Worm (Caenorhabditis elegans): ENCODE results near the gene F13E9.16.

F13E9.16 gene

DNA sequence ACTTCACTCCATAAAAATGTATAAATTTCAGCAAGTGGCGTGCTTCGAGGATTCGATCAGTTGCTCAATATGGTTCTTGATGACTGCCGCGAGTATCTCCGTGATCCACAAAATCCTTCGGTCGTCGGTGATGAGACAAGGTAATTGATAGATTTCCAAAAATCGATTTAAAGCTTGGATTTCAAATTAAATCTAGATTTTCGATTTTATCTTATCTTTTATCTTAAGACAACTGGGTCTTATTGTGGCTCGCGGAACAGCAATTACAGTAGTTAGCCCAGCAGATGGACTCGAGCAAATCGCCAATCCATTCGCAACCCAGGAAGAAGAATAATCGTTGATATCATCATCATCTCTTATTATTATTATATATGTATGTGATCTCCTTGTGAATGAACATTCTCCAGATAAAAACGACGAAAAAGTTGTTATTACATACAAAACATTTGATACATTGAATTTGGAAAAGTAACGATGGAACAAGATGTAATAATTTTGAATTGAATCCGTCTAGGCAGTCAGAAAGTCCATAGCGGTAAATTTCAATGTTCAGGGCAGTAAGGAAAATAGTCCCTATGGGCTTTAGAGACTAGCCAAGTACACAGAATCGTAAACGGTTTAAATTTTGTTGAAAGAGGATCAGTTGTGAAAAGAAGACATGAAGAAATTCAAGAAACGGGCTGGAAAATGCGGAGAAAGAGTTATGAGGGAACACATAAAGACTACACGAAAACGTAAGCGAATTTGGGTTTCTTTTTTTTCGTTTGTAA is 46.8 kb upstream of the F13E9.16 start (continued):
- TF ChIP-seq attf-4 (tag; optimal IDR thresholded peaks at IDR 0.05) (no peak), saeg-2 (GFP tag; IDR thresholded peaks at IDR 0.05) (no peak), ceh-32 (tag; optimal IDR thresholded peaks at IDR 0.05; ENCODE audit: poor library complexity) (no peak), hlh-30 (tag; optimal IDR thresholded peaks at IDR 0.05; ENCODE audit: insufficient read depth) (peak; percentile 35), nhr-102 (tag; optimal IDR thresholded peaks at IDR 0.05) (peak; percentile 35), lsy-2 (tag; optimal IDR thresholded peaks at IDR 0.05) (peak; percentile 2 to 66), F26F4.8 (GFP tag; conservative IDR thresholded peaks at IDR 0.05) (no peak), mep-1 (tag; optimal IDR thresholded peaks at IDR 0.05) (peak; percentile 60), unc-130 (GFP tag; optimal IDR thresholded peaks at IDR 0.05) (no peak), snpc-1.2 (GFP tag; IDR thresholded peaks at IDR 0.05) (no peak), snpc-4 (tag; optimal IDR thresholded peaks at IDR 0.05) (no peak), tra-1 (GFP tag; IDR thresholded peaks at IDR 0.05) (peak; percentile 62), dve-1 (tag; optimal IDR thresholded peaks at IDR 0.05; ENCODE audit: insufficient read depth) (peak; percentile 70), ceh-82 (tag; optimal IDR thresholded peaks at IDR 0.05) (no peak), zfp-2 (tag; optimal IDR thresholded peaks at IDR 0.05) (no peak), nhr-11 (tag; optimal IDR thresholded peaks at IDR 0.05) (no peak), ctbp-1 (GFP tag; IDR thresholded peaks at IDR 0.05) (peak; percentile 58; the same call in 1 of the 2 replicates), nhr-76 (tag; optimal IDR thresholded peaks at IDR 0.05) (no peak), egl-27 (tag; optimal IDR thresholded peaks at IDR 0.05) (no peak), R02D3.7 (tag; optimal IDR thresholded peaks at IDR 0.05) (no peak), pqm-1 (tag; optimal IDR thresholded peaks at IDR 0.05) (no peak), spr-3 (GFP tag; optimal IDR thresholded peaks at IDR 0.05) (peak; percentile 61), zip-2 (tag; optimal IDR thresholded peaks at IDR 0.05) (no peak), Y48G9A.11 (GFP tag; IDR thresholded peaks at IDR 0.05) (no peak), nhr-42 (GFP tag; IDR thresholded peaks at IDR 0.05) (no peak), php-3 (GFP tag; IDR thresholded peaks at IDR 0.05) (no peak; the same call in 1 of the 2 replicates), lim-7 (GFP tag; IDR thresholded peaks at IDR 0.05) (peak; percentile 14; the same call in 1 of the 2 replicates), rbr-2 (tag; optimal IDR thresholded peaks at IDR 0.05) (no peak), nhr-6 (tag; optimal IDR thresholded peaks at IDR 0.05) (no peak), hmg-1.1 (GFP tag; IDR thresholded peaks at IDR 0.05) (peak; percentile 52; the same call in 1 of the 2 replicates), set-16 (GFP tag; IDR thresholded peaks at IDR 0.05) (no peak), nhr-28 (tag; optimal IDR thresholded peaks at IDR 0.05) (no peak), aly-2 (tag; optimal IDR thresholded peaks at IDR 0.05) (no peak), T26A8.4 (GFP tag; IDR thresholded peaks at IDR 0.05) (peak; percentile 75), hif-1 (tag; optimal IDR thresholded peaks at IDR 0.05) (peak in 1 of 2 experiments; percentile 23), lin-1 (GFP tag; IDR thresholded peaks at IDR 0.05) (peak; percentile 7; the same call in 1 of the 2 replicates), nhr-25 (tag; optimal IDR thresholded peaks at IDR 0.05; ENCODE audit: borderline replicate concordance, insufficient read depth) (no peak), lir-3 (tag; optimal IDR thresholded peaks at IDR 0.05) (no peak), nhr-237 (tag; optimal IDR thresholded peaks at IDR 0.05) (no peak), nhr-48 (tag; optimal IDR thresholded peaks at IDR 0.05) (peak; percentile 49), F37D6.2 (tag; optimal IDR thresholded peaks at IDR 0.05) (no peak), arid-1 (GFP tag; conservative IDR thresholded peaks at IDR 0.05) (peak; percentile 44; the same call in 1 of the 2 replicates), Y75B8A.6 (GFP tag; IDR thresholded peaks at IDR 0.05) (no peak), ZK546.5 (tag; optimal IDR thresholded peaks at IDR 0.05) (no peak), Y5F2A.4 (GFP tag; optimal IDR thresholded peaks at IDR 0.05) (no peak), gei-8 (GFP tag; optimal IDR thresholded peaks at IDR 0.05) (peak; percentile 40), cey-2 (tag; optimal IDR thresholded peaks at IDR 0.05; ENCODE audit: borderline replicate concordance, insufficient read depth) (no peak), ces-1 (GFP tag; optimal IDR thresholded peaks at IDR 0.05) (no peak), F49E8.2 (tag; optimal IDR thresholded peaks at IDR 0.05; ENCODE audit: borderline replicate concordance) (no peak)
